Fruit fly (Drosophila melanogaster): ENCODE data around the gene PGRP-LD.
A peak's percentile ranks its signal among the peaks of the same experiment; 100 is the strongest.

PGRP-LD gene

dm6 chr3L:5807370-5808100 is 27.7 kb downstream of the PGRP-LD start:
- TF ChIP-seq danr (GFP tag; IDR thresholded peaks at IDR 0.05) (no peak), CG1832 (GFP tag; optimal IDR thresholded peaks at IDR 0.05) (no peak), ATbp (GFP tag; optimal IDR thresholded peaks at IDR 0.05) (peak; percentile 25), CG9727 (GFP tag; optimal IDR thresholded peaks at IDR 0.05) (no peak), cwo (GFP tag; optimal IDR thresholded peaks at IDR 0.05) (peak; percentile 34), NK7.1 (GFP tag; optimal IDR thresholded peaks at IDR 0.05) (peak; percentile 6), CG12236 (GFP tag; optimal IDR thresholded peaks at IDR 0.05) (peak; percentile 3), tx (GFP tag; optimal IDR thresholded peaks at IDR 0.05) (no peak), HmgD (GFP tag; optimal IDR thresholded peaks at IDR 0.05) (no peak), dm (GFP tag; optimal IDR thresholded peaks at IDR 0.05) (no peak), chinmo (GFP tag; IDR thresholded peaks at IDR 0.05; ENCODE audit: partially characterized antibody) (peak; percentile 45; the same call in 1 of the 4 replicates), CG12071 (GFP tag; optimal IDR thresholded peaks at IDR 0.05) (peak; percentile 25), CG10959 (GFP tag; IDR thresholded peaks at IDR 0.05) (no peak), zen (tag; optimal IDR thresholded peaks at IDR 0.05) (peak; percentile 25), sna (GFP tag; IDR thresholded peaks at IDR 0.05; ENCODE audit: partially characterized antibody) (no peak), CG18599 (GFP tag; optimal IDR thresholded peaks at IDR 0.05) (peak; percentile 45), hkb (optimal IDR thresholded peaks at IDR 0.05) (no peak), hkb (GFP tag; IDR thresholded peaks at IDR 0.05) (peak; percentile 31; the same call in 1 of the 2 replicates), CG12744 (GFP tag; optimal IDR thresholded peaks at IDR 0.05) (no peak), CG1647 (GFP tag; optimal IDR thresholded peaks at IDR 0.05) (no peak), grn (GFP tag; optimal IDR thresholded peaks at IDR 0.05) (peak; percentile 39), CG17912 (GFP tag; optimal IDR thresholded peaks at IDR 0.05) (no peak), Stat92E (GFP tag; optimal IDR thresholded peaks at IDR 0.05) (no peak), BtbVII (GFP tag; optimal IDR thresholded peaks at IDR 0.05) (peak; percentile 5), MTF-1 (GFP tag; optimal IDR thresholded peaks at IDR 0.05; ENCODE audit: borderline replicate concordance) (no peak), aop (GFP tag; IDR thresholded peaks at IDR 0.05) (no peak), dpn (GFP tag; optimal IDR thresholded peaks at IDR 0.05) (peak in 1 of 2 experiments; percentile 10), Rfx (GFP tag; IDR thresholded peaks at IDR 0.05) (0 out of 2 replicates have a peak, but pooled peaks have one; percentile 43), CG34376 (GFP tag; optimal IDR thresholded peaks at IDR 0.05) (peak; percentile 58), GATAe (GFP tag; conservative IDR thresholded peaks at IDR 0.05) (no peak), Dip2 (GFP tag; IDR thresholded peaks at IDR 0.05) (no peak), CG15479 (GFP tag; optimal IDR thresholded peaks at IDR 0.05) (peak; percentile 81), Ets97D (GFP tag; optimal IDR thresholded peaks at IDR 0.05) (no peak), prd (optimal IDR thresholded peaks at IDR 0.05) (no peak), prd (GFP tag; IDR thresholded peaks at IDR 0.05) (0 out of 3 replicates have a peak, but pooled peaks have one; percentile 20), Atf6 (GFP tag; IDR thresholded peaks at IDR 0.05) (peak; percentile 45), Deaf1 (tag; optimal IDR thresholded peaks at IDR 0.05) (no peak), Drgx (GFP tag; IDR thresholded peaks at IDR 0.05) (peak; percentile 60), CG13123 (GFP tag; optimal IDR thresholded peaks at IDR 0.05) (no peak), onecut (GFP tag; IDR thresholded peaks at IDR 0.05) (0 out of 2 replicates have a peak, but pooled peaks have one; percentile 17), C15 (GFP tag; IDR thresholded peaks at IDR 0.05) (0 out of 3 replicates have a peak, but pooled peaks have one; percentile 33), CG10543 (GFP tag; optimal IDR thresholded peaks at IDR 0.05) (peak; percentile 4), HHEX (GFP tag; optimal IDR thresholded peaks at IDR 0.05) (peak; percentile 46), lmd (GFP tag; IDR thresholded peaks at IDR 0.05) (0 out of 2 replicates have a peak, but pooled peaks have one; percentile 13), ERR (GFP tag; optimal IDR thresholded peaks at IDR 0.05) (no peak), NFAT (GFP tag; IDR thresholded peaks at IDR 0.05) (no peak), Pdp1 (GFP tag; optimal IDR thresholded peaks at IDR 0.05) (no peak), exex (tag; optimal IDR thresholded peaks at IDR 0.05) (peak; percentile 70), CG4730 (GFP tag; IDR thresholded peaks at IDR 0.05) (no peak)
